Worm (Caenorhabditis elegans) whole organism, L1 larva: Measurements from ENCODE around the gene F54D5.4.

Experiments used
- C04F5.9 ChIP-seq: sonication (generic microtip); optimal IDR thresholded peaks from 2 replicates; lab custom pipeline; 2016; ENCODE audit warnings: missing genetic modification characterization, missing compliant biosample characterization
- F16B12.6 ChIP-seq: fragments of 150-350 bp; optimal IDR thresholded peaks from 2 replicates; lab custom pipeline; 2014; ENCODE audit warnings: missing biosample characterization, missing genetic modification characterization
- Y116A8C.19 ChIP-seq: sonication (generic microtip); optimal IDR thresholded peaks from 2 replicates; lab custom pipeline; 2016; ENCODE audit warnings: missing compliant biosample characterization, missing genetic modification characterization, borderline replicate concordance
- ceh-82 ChIP-seq, 3 experiments: fragments of 150-350 bp in 1 of 3; sonication (generic microtip) in 2 of 3; optimal IDR thresholded peaks; 2 replicates each; lab custom pipeline; 2014 to 2017; ENCODE audit warnings: missing biosample characterization in 3 of 3, missing genetic modification characterization in 3 of 3
- dpl-1 ChIP-seq, 3 experiments: fragments of 150-350 bp in 2 of 3; sonication (generic microtip) in 1 of 3; optimal IDR thresholded peaks; 2 replicates each; lab custom pipeline; 2014 to 2017; ENCODE audit warnings: missing biosample characterization in 3 of 3, missing genetic modification characterization in 3 of 3, missing genetic modification reagents in 3 of 3
- efl-1 ChIP-seq, 4 experiments: fragments of 150-350 bp; optimal IDR thresholded peaks in 3 of 4; peaks in 1 of 4; 1 replicate in 1 of 4; 2 replicates in 3 of 4; lab custom pipeline; 2014; ENCODE audit warnings: missing biosample characterization in 2 of 4, missing genetic modification characterization in 2 of 4, missing genetic modification reagents in 2 of 4
- egl-13 ChIP-seq: sonication (generic microtip); optimal IDR thresholded peaks from 2 replicates; lab custom pipeline; 2016; ENCODE audit warnings: missing genotype, missing genetic modification reagents, missing genetic modification characterization, missing compliant biosample characterization
- elt-2 ChIP-seq: sonication (generic microtip); optimal IDR thresholded peaks from 2 replicates; lab custom pipeline; 2016; ENCODE audit warnings: missing genetic modification characterization, mild to moderate bottlenecking, inconsistent platforms, missing compliant biosample characterization, missing genetic modification reagents
- ets-5 ChIP-seq: fragments of 200-800 bp; sonication (Bioruptor generic); IDR thresholded peaks from 2 replicates; pipeline ENCODE4 v1.3.6; 2022; ENCODE audit warnings: missing genetic modification characterization, missing compliant biosample characterization
- fkh-4 ChIP-seq: sonication (generic microtip); optimal IDR thresholded peaks from 2 replicates; lab custom pipeline; 2016; ENCODE audit warnings: missing compliant biosample characterization, missing genetic modification characterization, borderline replicate concordance
- grh-1 ChIP-seq: fragments of 200-800 bp; sonication (Bioruptor generic); IDR thresholded peaks from 2 replicates; pipeline ENCODE4 v1.3.6; 2022; ENCODE audit warnings: missing genetic modification reagents, missing genetic modification characterization, missing compliant biosample characterization
- hpl-2 ChIP-seq: fragments of 150-350 bp; optimal IDR thresholded peaks from 2 replicates; lab custom pipeline; 2014; ENCODE audit warnings: missing biosample characterization, missing genetic modification reagents, missing genetic modification characterization
- lin-14 ChIP-seq: fragments of 200-800 bp; sonication (Bioruptor generic); optimal IDR thresholded peaks from 2 replicates; lab custom pipeline; 2018; ENCODE audit warnings: mild to moderate bottlenecking, missing genetic modification characterization, moderate library complexity, missing compliant biosample characterization
- lin-35 ChIP-seq, 2 experiments: fragments of 150-350 bp; optimal IDR thresholded peaks; 2 replicates each; lab custom pipeline; 2014; ENCODE audit warnings: missing biosample characterization in 2 of 2, missing genetic modification characterization in 2 of 2, missing genetic modification reagents in 2 of 2
- lsy-2 ChIP-seq, 2 experiments: fragments of 150-350 bp; optimal IDR thresholded peaks; 2 replicates each; lab custom pipeline; 2014; ENCODE audit warnings: missing biosample characterization in 2 of 2, missing genetic modification characterization in 2 of 2
- mab-9 ChIP-seq: fragments of 200-800 bp; sonication (Bioruptor generic); IDR thresholded peaks from 2 replicates; pipeline ENCODE4 v1.3.6; 2022; ENCODE audit warnings: missing genetic modification reagents, missing genetic modification characterization, missing compliant biosample characterization
- mep-1 ChIP-seq: fragments of 150-350 bp; optimal IDR thresholded peaks from 2 replicates; lab custom pipeline; 2014; ENCODE audit warnings: missing biosample characterization, missing genetic modification characterization
- nhr-11 ChIP-seq: fragments of 150-350 bp; optimal IDR thresholded peaks from 2 replicates; lab custom pipeline; 2014; ENCODE audit warnings: missing biosample characterization, missing genetic modification characterization
- nhr-12 ChIP-seq: sonication (generic microtip); optimal IDR thresholded peaks from 2 replicates; lab custom pipeline; 2017; ENCODE audit warnings: missing biosample characterization, missing genetic modification characterization
- nhr-19 ChIP-seq: fragments of 200-800 bp; sonication (Bioruptor generic); conservative IDR thresholded peaks from 2 replicates; pipeline ENCODE4 v1.3.6; 2022; ENCODE audit warnings: missing genetic modification characterization, missing compliant biosample characterization
- nhr-20 ChIP-seq: sonication (generic microtip); optimal IDR thresholded peaks from 2 replicates; lab custom pipeline; 2016; ENCODE audit warnings: mild to moderate bottlenecking, missing genetic modification characterization, missing compliant biosample characterization
- nhr-85 ChIP-seq: sonication (generic microtip); peaks from one replicate; lab custom pipeline; 2016; ENCODE audit warnings: missing genetic modification characterization, inconsistent platforms, missing compliant biosample characterization
- nhr-90 ChIP-seq: sonication (generic microtip); optimal IDR thresholded peaks from 2 replicates; lab custom pipeline; 2016; ENCODE audit warnings: mild to moderate bottlenecking, missing genetic modification characterization, missing compliant biosample characterization; ENCODE audit not compliant: poor library complexity
- pag-3 ChIP-seq: sonication (generic microtip); optimal IDR thresholded peaks from 2 replicates; lab custom pipeline; 2017; ENCODE audit warnings: missing genetic modification characterization, mild to moderate bottlenecking, missing compliant biosample characterization, antibody characterized with exemption, borderline replicate concordance; ENCODE audit not compliant: insufficient read depth
- pqm-1 ChIP-seq: sonication (generic microtip); optimal IDR thresholded peaks from 3 replicates; lab custom pipeline; 2017; ENCODE audit warnings: missing biosample characterization, missing genetic modification characterization
- rnt-1 ChIP-seq: sonication (generic microtip); optimal IDR thresholded peaks from 2 replicates; lab custom pipeline; 2016; ENCODE audit warnings: mild to moderate bottlenecking, missing genetic modification characterization, moderate library complexity, missing compliant biosample characterization
- snu-23 ChIP-seq: sonication (generic microtip); optimal IDR thresholded peaks from 2 replicates; lab custom pipeline; 2016; ENCODE audit warnings: missing genetic modification characterization, missing compliant biosample characterization
- sptf-1 ChIP-seq: fragments of 150-350 bp; optimal IDR thresholded peaks from 2 replicates; lab custom pipeline; 2014; ENCODE audit warnings: missing biosample characterization, missing genetic modification characterization
- sup-37 ChIP-seq: fragments of 200-800 bp; sonication (Bioruptor generic); optimal IDR thresholded peaks from 2 replicates; lab custom pipeline; 2018; ENCODE audit warnings: mild to moderate bottlenecking, missing genetic modification characterization, missing compliant biosample characterization
- tbx-2 ChIP-seq: sonication (generic microtip); optimal IDR thresholded peaks from 2 replicates; lab custom pipeline; 2016; ENCODE audit warnings: missing genetic modification characterization, missing compliant biosample characterization
- unc-30 ChIP-seq: sonication (generic microtip); optimal IDR thresholded peaks from 2 replicates; lab custom pipeline; 2017; ENCODE audit warnings: missing biosample characterization, missing genetic modification characterization
- unc-62 ChIP-seq: fragments of 150-350 bp; optimal IDR thresholded peaks from 2 replicates; lab custom pipeline; 2014; ENCODE audit warnings: missing biosample characterization, missing genetic modification reagents, missing genetic modification characterization
- unc-86 ChIP-seq: sonication (generic microtip); optimal IDR thresholded peaks from 2 replicates; lab custom pipeline; 2016; ENCODE audit warnings: missing genetic modification characterization, missing compliant biosample characterization
- vab-15 ChIP-seq: sonication (generic microtip); optimal IDR thresholded peaks from 2 replicates; lab custom pipeline; 2017; ENCODE audit warnings: missing genotype, mild to moderate bottlenecking, missing genetic modification characterization, missing compliant biosample characterization
- ztf-11 ChIP-seq, 2 experiments: sonication (generic microtip); optimal IDR thresholded peaks; 2 replicates each; lab custom pipeline; 2016 to 2017; ENCODE audit warnings: missing genetic modification characterization in 2 of 2, missing biosample characterization in 1 of 2, missing compliant biosample characterization in 1 of 2

Gene F54D5.4

ce11 chrII:11566970-11567711, 2.5 kb upstream of the F54D5.4 start, which contains the start of gene F54D5.5:
TSS of gene F54D5.5 (minus strand) at chrII:11567020.
- TF ChIP-seq nhr-90 (tag; lab: Kevin White, UChicago) (no peak), hpl-2 (no peak), pag-3 (tag; lab: Kevin White, UChicago) (no peak), unc-62 (GFP tag; lab: Kevin White, UChicago) (no peak), Y116A8C.19 (tag; lab: Kevin White, UChicago) (no peak), egl-13 (tag; lab: Kevin White, UChicago) (peak; percentile 8), ets-5 (GFP tag; lab: Robert Waterston, UW) (no peak), ceh-82 (tag; optimal IDR thresholded peaks at IDR 0.05; lab: Kevin White, UChicago) (peak in 2 of 3 experiments; percentile 12 to 28), snu-23 (GFP tag; lab: Kevin White, UChicago) (peak; percentile 9), nhr-12 (tag; lab: Kevin White, UChicago) (no peak), nhr-85 (tag; lab: Kevin White, UChicago) (peak; percentile 25), nhr-19 (GFP tag; lab: Robert Waterston, UW) (no peak), mep-1 (tag; lab: Kevin White, UChicago) (peak; percentile 44), rnt-1 (peak; percentile 5), vab-15 (tag; lab: Kevin White, UChicago) (no peak), mab-9 (GFP tag; lab: Robert Waterston, UW) (no peak), ztf-11 (tag; optimal IDR thresholded peaks at IDR 0.05; lab: Kevin White, UChicago) (peak in 1 of 2 experiments; percentile 40), dpl-1 (GFP tag; optimal IDR thresholded peaks at IDR 0.05; lab: Kevin White, UChicago) (peak in 2 of 3 experiments; percentile 22 to 75), nhr-20 (no peak), sup-37 (GFP tag; lab: Kevin White, UChicago) (no peak), unc-86 (peak; percentile 7), grh-1 (GFP tag; lab: Robert Waterston, UW) (no peak), unc-30 (tag; lab: Kevin White, UChicago) (no peak), efl-1 (optimal IDR thresholded peaks at IDR 0.05; lab: Kevin White, UChicago) (peak; percentile 25 to 62), efl-1 (GFP tag; optimal IDR thresholded peaks at IDR 0.05 in 1 of 2; lab: Kevin White, UChicago) (peak; percentile 61 to 95), nhr-11 (tag; lab: Kevin White, UChicago) (no peak), lsy-2 (tag; optimal IDR thresholded peaks at IDR 0.05; lab: Kevin White, UChicago) (peak in 1 of 2 experiments; percentile 45), F16B12.6 (peak; percentile 1), lin-35 (GFP tag; optimal IDR thresholded peaks at IDR 0.05; lab: Kevin White, UChicago) (peak; percentile 45 to 47), C04F5.9 (tag; lab: Kevin White, UChicago) (no peak), fkh-4 (tag; lab: Kevin White, UChicago) (no peak), lin-14 (GFP tag; lab: Kevin White, UChicago) (peak; percentile 46), tbx-2 (tag; lab: Kevin White, UChicago) (peak; percentile 3)

ce11 chrII:11568670-11569069, 948 bp upstream of the F54D5.4 start:
- TF ChIP-seq efl-1 (optimal IDR thresholded peaks at IDR 0.05; lab: Kevin White, UChicago) (no peak), efl-1 (GFP tag; optimal IDR thresholded peaks at IDR 0.05 in 1 of 2; lab: Kevin White, UChicago) (peak in 1 of 2 experiments; percentile 50), sptf-1 (tag; lab: Kevin White, UChicago) (no peak)

- no peak for TF ChIP-seq pqm-1
- TF ChIP-seq elt-2 (tag; lab: Kevin White, UChicago) = peak; percentile 30
- TF ChIP-seq efl-1 (optimal IDR thresholded peaks at IDR 0.05; lab: Kevin White, UChicago) = no peak
- peak in 1 of 2 experiments; percentile 14 for TF ChIP-seq efl-1 (GFP tag; optimal IDR thresholded peaks at IDR 0.05 in 1 of 2; lab: Kevin White, UChicago)
- TF ChIP-seq lin-35 (GFP tag; optimal IDR thresholded peaks at IDR 0.05; lab: Kevin White, UChicago) = peak in 1 of 2 experiments; percentile 5
Measured at ce11 chrII:11571260-11571854, 1.7 kb downstream of the F54D5.4 start, which contains the start of gene F54D5.3. TSS of gene F54D5.3 (plus strand) at chrII:11571805.
